Worm (Caenorhabditis elegans) whole organism, L1 larva: ENCODE measurements around the gene acr-15.

ENCODE experiments used
- C16A3.4 ChIP-seq: fragments of 150-350 bp; optimal IDR thresholded peaks from 2 replicates; lab custom pipeline; 2014; ENCODE audit warnings: missing biosample characterization, missing genetic modification characterization
- F16B12.6 ChIP-seq: fragments of 150-350 bp; optimal IDR thresholded peaks from 2 replicates; lab custom pipeline; 2014; ENCODE audit warnings: missing biosample characterization, missing genetic modification characterization
- Y116A8C.19 ChIP-seq: sonication (generic microtip); optimal IDR thresholded peaks from 2 replicates; lab custom pipeline; 2016; ENCODE audit warnings: missing compliant biosample characterization, missing genetic modification characterization, borderline replicate concordance
- ceh-63 ChIP-seq: fragments of 200-800 bp; sonication (Bioruptor generic); optimal IDR thresholded peaks from 2 replicates; lab custom pipeline; 2018; ENCODE audit warnings: mild to moderate bottlenecking, missing genetic modification characterization, missing compliant biosample characterization
- ceh-8 ChIP-seq: fragments of 200-800 bp; sonication (Bioruptor generic); optimal IDR thresholded peaks from 2 replicates; lab custom pipeline; 2018; ENCODE audit warnings: mild to moderate bottlenecking, missing genetic modification characterization, moderate library complexity, missing compliant biosample characterization
- ceh-82 ChIP-seq, 3 experiments: fragments of 150-350 bp in 1 of 3; sonication (generic microtip) in 2 of 3; optimal IDR thresholded peaks; 2 replicates each; lab custom pipeline; 2014 to 2017; ENCODE audit warnings: missing biosample characterization in 3 of 3, missing genetic modification characterization in 3 of 3
- ceh-90 ChIP-seq: sonication (generic microtip); optimal IDR thresholded peaks from 2 replicates; lab custom pipeline; 2016; ENCODE audit warnings: missing genetic modification characterization, missing compliant biosample characterization
- ces-1 ChIP-seq: fragments of 150-350 bp; optimal IDR thresholded peaks from 2 replicates; lab custom pipeline; 2014; ENCODE audit warnings: missing biosample characterization, missing genetic modification reagents, missing genetic modification characterization
- dsc-1 ChIP-seq: sonication (generic microtip); optimal IDR thresholded peaks from 2 replicates; lab custom pipeline; 2016; ENCODE audit warnings: mild to moderate bottlenecking, missing genetic modification characterization, missing compliant biosample characterization
- elt-2 ChIP-seq: sonication (generic microtip); optimal IDR thresholded peaks from 2 replicates; lab custom pipeline; 2016; ENCODE audit warnings: missing genetic modification characterization, mild to moderate bottlenecking, inconsistent platforms, missing compliant biosample characterization, missing genetic modification reagents
- fkh-10 ChIP-seq: sonication (generic microtip); optimal IDR thresholded peaks from 2 replicates; lab custom pipeline; 2017; ENCODE audit warnings: missing biosample characterization, missing genetic modification reagents, missing genetic modification characterization
- fkh-4 ChIP-seq: sonication (generic microtip); optimal IDR thresholded peaks from 2 replicates; lab custom pipeline; 2016; ENCODE audit warnings: missing compliant biosample characterization, missing genetic modification characterization, borderline replicate concordance
- fos-1 ChIP-seq: fragments of 150-350 bp; optimal IDR thresholded peaks from 2 replicates; lab custom pipeline; 2014; ENCODE audit warnings: missing biosample characterization, missing genetic modification characterization
- irx-1 ChIP-seq: sonication (generic microtip); optimal IDR thresholded peaks from 2 replicates; lab custom pipeline; 2016; ENCODE audit warnings: missing genetic modification characterization, missing compliant biosample characterization
- lin-13 ChIP-seq: fragments of 150-350 bp; optimal IDR thresholded peaks from 2 replicates; lab custom pipeline; 2014; ENCODE audit warnings: missing biosample characterization, missing genetic modification reagents, missing genetic modification characterization
- lin-14 ChIP-seq: fragments of 200-800 bp; sonication (Bioruptor generic); optimal IDR thresholded peaks from 2 replicates; lab custom pipeline; 2018; ENCODE audit warnings: mild to moderate bottlenecking, missing genetic modification characterization, moderate library complexity, missing compliant biosample characterization
- lin-39 ChIP-seq: fragments of 150-350 bp; optimal IDR thresholded peaks from 2 replicates; lab custom pipeline; 2014; ENCODE audit warnings: missing biosample characterization, missing genetic modification reagents, missing genetic modification characterization
- lsy-2 ChIP-seq, 2 experiments: fragments of 150-350 bp; optimal IDR thresholded peaks; 2 replicates each; lab custom pipeline; 2014; ENCODE audit warnings: missing biosample characterization in 2 of 2, missing genetic modification characterization in 2 of 2
- mdl-1 ChIP-seq, 2 experiments: fragments of 150-350 bp; optimal IDR thresholded peaks; 2 replicates each; lab custom pipeline; 2014 to 2017; ENCODE audit warnings: missing biosample characterization in 2 of 2, missing genetic modification characterization in 2 of 2, inconsistent platforms in 1 of 2
- mep-1 ChIP-seq: fragments of 150-350 bp; optimal IDR thresholded peaks from 2 replicates; lab custom pipeline; 2014; ENCODE audit warnings: missing biosample characterization, missing genetic modification characterization
- nhr-11 ChIP-seq: fragments of 150-350 bp; optimal IDR thresholded peaks from 2 replicates; lab custom pipeline; 2014; ENCODE audit warnings: missing biosample characterization, missing genetic modification characterization
- nhr-12 ChIP-seq: sonication (generic microtip); optimal IDR thresholded peaks from 2 replicates; lab custom pipeline; 2017; ENCODE audit warnings: missing biosample characterization, missing genetic modification characterization
- nhr-20 ChIP-seq: sonication (generic microtip); optimal IDR thresholded peaks from 2 replicates; lab custom pipeline; 2016; ENCODE audit warnings: mild to moderate bottlenecking, missing genetic modification characterization, missing compliant biosample characterization
- nhr-237 ChIP-seq: fragments of 150-350 bp; optimal IDR thresholded peaks from 2 replicates; lab custom pipeline; 2014; ENCODE audit warnings: missing biosample characterization, missing genetic modification characterization
- nhr-76 ChIP-seq: sonication (generic microtip); optimal IDR thresholded peaks from 2 replicates; lab custom pipeline; 2017; ENCODE audit warnings: missing biosample characterization, missing genetic modification characterization
- nhr-77 ChIP-seq: fragments of 150-350 bp; optimal IDR thresholded peaks from 2 replicates; lab custom pipeline; 2014; ENCODE audit warnings: missing biosample characterization, missing genetic modification characterization
- pag-3 ChIP-seq: sonication (generic microtip); optimal IDR thresholded peaks from 2 replicates; lab custom pipeline; 2017; ENCODE audit warnings: missing genetic modification characterization, mild to moderate bottlenecking, missing compliant biosample characterization, antibody characterized with exemption, borderline replicate concordance; ENCODE audit not compliant: insufficient read depth
- snpc-4 ChIP-seq: fragments of 150-350 bp; optimal IDR thresholded peaks from 2 replicates; lab custom pipeline; 2014; ENCODE audit warnings: missing biosample characterization, missing genetic modification characterization
- snu-23 ChIP-seq: sonication (generic microtip); optimal IDR thresholded peaks from 2 replicates; lab custom pipeline; 2016; ENCODE audit warnings: missing genetic modification characterization, missing compliant biosample characterization
- sptf-1 ChIP-seq: fragments of 150-350 bp; optimal IDR thresholded peaks from 2 replicates; lab custom pipeline; 2014; ENCODE audit warnings: missing biosample characterization, missing genetic modification characterization
- tbx-2 ChIP-seq: sonication (generic microtip); optimal IDR thresholded peaks from 2 replicates; lab custom pipeline; 2016; ENCODE audit warnings: missing genetic modification characterization, missing compliant biosample characterization
- unc-130 ChIP-seq: fragments of 150-350 bp; optimal IDR thresholded peaks from 2 replicates; lab custom pipeline; 2017; ENCODE audit warnings: missing biosample characterization, missing genetic modification characterization, inconsistent platforms
- unc-62 ChIP-seq: fragments of 150-350 bp; optimal IDR thresholded peaks from 2 replicates; lab custom pipeline; 2014; ENCODE audit warnings: missing biosample characterization, missing genetic modification reagents, missing genetic modification characterization
- unc-86 ChIP-seq: sonication (generic microtip); optimal IDR thresholded peaks from 2 replicates; lab custom pipeline; 2016; ENCODE audit warnings: missing genetic modification characterization, missing compliant biosample characterization
- xbp-1 ChIP-seq: sonication (generic microtip); optimal IDR thresholded peaks from 2 replicates; lab custom pipeline; 2016; ENCODE audit warnings: missing genetic modification characterization, missing compliant biosample characterization
- zag-1 ChIP-seq: fragments of 150-350 bp; optimal IDR thresholded peaks from 2 replicates; lab custom pipeline; 2014; ENCODE audit warnings: missing biosample characterization, missing genetic modification characterization
- zip-4 ChIP-seq: fragments of 200-800 bp; sonication (Bioruptor generic); optimal IDR thresholded peaks from 2 replicates; lab custom pipeline; 2018; ENCODE audit warnings: mild to moderate bottlenecking, missing genetic modification characterization, moderate library complexity, missing compliant biosample characterization
- ztf-11 ChIP-seq, 2 experiments: sonication (generic microtip); optimal IDR thresholded peaks; 2 replicates each; lab custom pipeline; 2016 to 2017; ENCODE audit warnings: missing genetic modification characterization in 2 of 2, missing biosample characterization in 1 of 2, missing compliant biosample characterization in 1 of 2

acr-15 gene

DNA sequence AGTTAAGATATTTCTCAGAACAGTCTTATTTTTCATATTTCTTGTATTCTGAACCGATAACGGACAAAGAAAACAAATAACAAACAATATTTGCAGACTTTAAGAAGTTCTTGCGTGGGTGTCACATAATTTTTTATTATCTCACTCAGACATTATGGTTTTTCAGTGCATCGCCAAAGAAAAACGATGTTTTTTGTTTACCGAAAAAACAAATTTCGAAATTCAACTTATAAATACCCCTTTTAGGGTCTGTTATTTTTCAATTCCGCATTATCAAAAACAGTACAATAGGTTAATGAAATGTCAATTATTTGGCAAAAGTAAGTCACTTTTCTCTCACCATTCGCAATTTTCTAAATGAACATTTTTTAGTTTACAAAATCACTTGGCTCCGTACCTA lies 15.5 kb upstream of the acr-15 start, which contains the start of gene otpl-4:
Gene otpl-4 (plus strand): TSS at position 301 of the 400 bp plus-strand sequence.
- TF ChIP-seq mep-1 (tag; lab: Kevin White, UChicago): no peak
- no peak for TF ChIP-seq sptf-1 (tag; lab: Kevin White, UChicago)
- no peak for TF ChIP-seq lsy-2 (tag; optimal IDR thresholded peaks at IDR 0.05; lab: Kevin White, UChicago)
- TF ChIP-seq nhr-11 (tag; lab: Kevin White, UChicago): no peak

DNA sequence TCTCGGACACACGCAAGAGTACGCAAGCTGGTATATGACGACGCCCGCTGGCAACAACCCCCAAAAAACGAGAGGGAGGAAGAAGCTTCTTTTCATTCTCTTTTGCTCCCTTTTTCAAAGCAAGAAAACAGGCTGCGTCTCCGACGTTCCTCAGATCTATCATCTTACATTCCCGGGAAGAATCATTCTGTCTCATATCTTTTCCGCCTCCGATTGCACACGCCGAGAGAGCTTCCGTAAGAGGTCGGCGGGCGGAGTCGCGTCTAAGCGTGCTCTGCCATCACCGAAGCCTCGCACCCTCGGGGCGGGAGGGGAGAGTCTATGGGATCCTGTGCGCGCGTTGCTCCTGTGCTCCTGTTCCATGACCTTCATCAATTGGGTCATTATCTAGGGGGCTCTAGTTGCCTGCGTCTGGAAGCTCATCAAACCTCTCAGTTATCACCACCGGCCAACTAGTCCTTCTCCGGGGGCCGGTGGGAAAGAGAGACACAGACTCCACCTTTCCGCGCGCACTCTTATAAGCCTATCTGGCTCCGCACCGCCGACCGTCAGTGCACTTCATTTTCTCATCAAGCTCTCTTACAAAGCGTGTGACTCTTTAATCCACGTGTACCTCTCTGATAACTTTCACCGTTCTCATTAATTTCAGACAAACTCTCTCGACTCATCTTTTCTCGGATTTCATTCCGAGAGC lies 6.8 kb upstream of the acr-15 start, which contains the start of the genes slc-17.8 and asns-1:
Gene slc-17.8 (minus strand): TSS at position 51 of the 694 bp plus-strand sequence.
Gene asns-1 (plus strand): TSS at position 644 of the 694 bp plus-strand sequence.
- no peak for TF ChIP-seq zip-4 (GFP tag; lab: Kevin White, UChicago)
- TF ChIP-seq F16B12.6 (tag; lab: Kevin White, UChicago): no peak
- TF ChIP-seq fkh-10 (GFP tag; lab: Kevin White, UChicago): no peak
- TF ChIP-seq lin-14 (GFP tag; lab: Kevin White, UChicago): no peak
- no peak for TF ChIP-seq irx-1 (tag; lab: Kevin White, UChicago)
- TF ChIP-seq ces-1 (GFP tag; lab: Kevin White, UChicago): no peak
- no peak for TF ChIP-seq unc-130 (tag; lab: Kevin White, UChicago)
- TF ChIP-seq snu-23: no peak
- TF ChIP-seq, all 84 proteins: peak for 0

DNA sequence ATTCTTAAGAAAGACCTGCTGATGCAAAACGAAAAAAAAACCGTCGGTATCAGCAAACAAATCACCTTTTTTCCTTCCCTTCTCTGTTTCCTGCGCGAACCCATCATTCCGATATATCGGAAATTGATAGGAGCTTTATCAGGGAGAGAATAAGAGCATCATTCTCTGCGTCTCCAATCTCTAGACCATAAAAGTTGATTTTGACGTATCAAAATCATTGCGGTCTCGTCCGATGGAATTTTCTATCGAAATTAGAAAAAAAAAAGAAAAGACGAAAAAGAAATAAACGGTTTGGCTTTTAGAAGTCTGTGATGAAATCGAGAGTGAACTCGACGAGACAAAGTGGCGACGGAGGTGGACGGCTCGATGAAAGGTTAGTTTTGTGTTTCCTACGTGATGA lies 3.5 kb upstream of the acr-15 start, which contains the start of gene stdh-4:
Gene stdh-4 (plus strand): TSS at position 301 of the 400 bp plus-strand sequence.
- TF ChIP-seq unc-86 (tag; lab: Kevin White, UChicago): no peak
- TF ChIP-seq tbx-2 (tag; lab: Kevin White, UChicago): peak; percentile 0
- peak; percentile 11 for TF ChIP-seq nhr-77 (tag; lab: Kevin White, UChicago)
- TF ChIP-seq pag-3 (tag; lab: Kevin White, UChicago): no peak
- no peak for TF ChIP-seq C16A3.4
- no peak for TF ChIP-seq lin-13 (GFP tag; lab: Kevin White, UChicago)
- TF ChIP-seq nhr-11 (tag; lab: Kevin White, UChicago): no peak
- TF ChIP-seq unc-62 (GFP tag; lab: Kevin White, UChicago): no peak
- TF ChIP-seq nhr-12: no peak
- no peak for TF ChIP-seq nhr-20 (tag; lab: Kevin White, UChicago)
- no peak for TF ChIP-seq mdl-1 (tag; optimal IDR thresholded peaks at IDR 0.05; lab: Kevin White, UChicago)
- no peak for TF ChIP-seq lin-39 (tag; lab: Kevin White, UChicago)

DNA sequence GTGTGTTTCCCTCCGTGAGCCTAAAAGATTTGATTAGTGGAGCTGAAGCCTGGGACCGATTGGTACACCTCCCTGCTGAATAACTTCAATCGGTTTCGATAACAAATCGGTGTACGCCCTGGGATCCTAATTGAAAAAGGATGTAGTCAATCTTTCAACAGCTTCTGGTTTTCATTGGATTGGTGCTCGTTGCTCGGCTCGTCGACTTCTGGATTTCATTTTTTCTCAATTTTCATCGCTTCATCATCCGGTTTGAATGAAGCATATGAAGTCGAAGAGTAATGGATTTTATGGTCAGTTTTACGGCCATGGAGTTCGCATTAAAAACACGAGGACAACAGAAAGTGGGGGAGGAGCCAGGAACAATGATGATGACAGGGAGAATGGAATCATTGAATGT lies 3.5 kb downstream of the acr-15 start:
- TF ChIP-seq dsc-1 (peak; percentile 99), mdl-1 (tag; optimal IDR thresholded peaks at IDR 0.05; lab: Kevin White, UChicago) (no peak), fkh-4 (peak; percentile 89), nhr-76 (tag; lab: Kevin White, UChicago) (no peak), tbx-2 (tag; lab: Kevin White, UChicago) (peak; percentile 27)

DNA sequence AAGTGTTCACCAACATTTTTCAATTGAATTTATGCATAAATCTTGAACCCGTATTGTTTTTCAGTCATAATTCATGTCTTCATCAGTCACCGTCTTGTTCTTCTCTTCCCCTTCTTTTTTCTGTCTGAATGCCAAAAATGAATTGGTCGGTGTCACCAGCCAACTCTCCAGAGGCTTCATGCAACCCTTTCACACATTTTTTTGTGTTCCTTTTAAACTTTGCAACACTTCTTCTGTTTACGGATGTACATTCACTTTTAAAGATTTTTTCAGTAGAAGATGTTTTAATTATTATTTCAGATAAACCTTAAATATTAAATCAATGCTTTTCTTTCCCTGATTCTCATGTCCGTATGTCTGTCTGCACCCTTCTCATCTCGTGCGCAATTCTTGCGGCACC lies 8.4 kb downstream of the acr-15 start, which contains the start of gene acr-16:
Gene acr-16 (plus strand): TSS at position 301 of the 400 bp plus-strand sequence.
- TF ChIP-seq ztf-11 (tag; optimal IDR thresholded peaks at IDR 0.05; lab: Kevin White, UChicago): no peak
- no peak for TF ChIP-seq ceh-90
- no peak for TF ChIP-seq tbx-2 (tag; lab: Kevin White, UChicago)
- TF ChIP-seq nhr-237: no peak
- no peak for TF ChIP-seq ceh-8
- no peak for TF ChIP-seq xbp-1
- TF ChIP-seq snpc-4 (tag; lab: Kevin White, UChicago): no peak
- TF ChIP-seq Y116A8C.19 (tag; lab: Kevin White, UChicago): no peak
- no peak for TF ChIP-seq mep-1 (tag; lab: Kevin White, UChicago)
- no peak for TF ChIP-seq ceh-63 (GFP tag; lab: Kevin White, UChicago)
- TF ChIP-seq fkh-10 (GFP tag; lab: Kevin White, UChicago): no peak
- TF ChIP-seq ceh-82 (tag; optimal IDR thresholded peaks at IDR 0.05; lab: Kevin White, UChicago): no peak
- no peak for TF ChIP-seq snu-23
- no peak for TF ChIP-seq fos-1
- TF ChIP-seq elt-2 (tag; lab: Kevin White, UChicago): no peak
- no peak for TF ChIP-seq zag-1
